Fruit fly (Drosophila melanogaster) whole organism, prepupa: Measurements from ENCODE around the gene CG7384.

Experiments used
- CG11294 ChIP-seq: fragments of 200-800 bp; sonication (Bioruptor generic); IDR thresholded peaks from 2 replicates; pipeline ENCODE4 v1.3.6; 2022; ENCODE audit warnings: missing biosample characterization, missing genetic modification characterization
- CG11762 ChIP-seq: fragments of 200-800 bp; sonication (Bioruptor generic); optimal IDR thresholded peaks from 3 replicates; lab custom pipeline; 2016; ENCODE audit warnings: missing biosample characterization, missing genetic modification characterization; ENCODE audit not compliant: insufficient read depth
- CG15336 ChIP-seq: fragments of 200-800 bp; sonication (Bioruptor generic); IDR thresholded peaks from 2 replicates; pipeline ENCODE4 v1.3.6; 2022; ENCODE audit warnings: missing biosample characterization, missing genetic modification characterization
- CG16779 ChIP-seq: fragments of 200-800 bp; sonication (Bioruptor generic); optimal IDR thresholded peaks from 3 replicates; lab custom pipeline; 2017; ENCODE audit warnings: missing biosample characterization, mild to moderate bottlenecking, missing genetic modification characterization
- CG32006 ChIP-seq: fragments of 200-800 bp; sonication (Bioruptor generic); optimal IDR thresholded peaks from 3 replicates; lab custom pipeline; 2017; ENCODE audit warnings: missing biosample characterization, mild to moderate bottlenecking, missing genetic modification characterization
- CG3919 ChIP-seq: fragments of 200-800 bp; sonication (Bioruptor generic); optimal IDR thresholded peaks from 3 replicates; lab custom pipeline; 2016; ENCODE audit warnings: missing biosample characterization, missing genetic modification characterization
- CG7368 ChIP-seq: fragments of 200-800 bp; sonication (Bioruptor generic); optimal IDR thresholded peaks from 3 replicates; lab custom pipeline; 2016; ENCODE audit warnings: missing biosample characterization, missing genetic modification characterization
- CG8632 ChIP-seq: fragments of 200-800 bp; sonication (Bioruptor generic); optimal IDR thresholded peaks from 3 replicates; lab custom pipeline; 2016; ENCODE audit warnings: missing biosample characterization, missing genetic modification characterization
- Eip93F ChIP-seq: fragments of 200-800 bp; sonication (Bioruptor generic); optimal IDR thresholded peaks from 2 replicates; lab custom pipeline; 2016; ENCODE audit warnings: missing biosample characterization, mild to moderate bottlenecking, missing genetic modification characterization
- Met ChIP-seq: fragments of 200-800 bp; sonication (Bioruptor generic); optimal IDR thresholded peaks from 3 replicates; lab custom pipeline; 2016; ENCODE audit warnings: missing biosample characterization, missing genetic modification characterization
- fkh ChIP-seq: fragments of 200-800 bp; sonication (Bioruptor generic); optimal IDR thresholded peaks from 3 replicates; lab custom pipeline; 2017; ENCODE audit warnings: missing biosample characterization, mild to moderate bottlenecking, missing genetic modification characterization, moderate library complexity
- lz ChIP-seq: fragments of 200-800 bp; sonication (Bioruptor generic); optimal IDR thresholded peaks from 3 replicates; lab custom pipeline; 2016; ENCODE audit warnings: missing biosample characterization, missing genetic modification characterization

DNA sequence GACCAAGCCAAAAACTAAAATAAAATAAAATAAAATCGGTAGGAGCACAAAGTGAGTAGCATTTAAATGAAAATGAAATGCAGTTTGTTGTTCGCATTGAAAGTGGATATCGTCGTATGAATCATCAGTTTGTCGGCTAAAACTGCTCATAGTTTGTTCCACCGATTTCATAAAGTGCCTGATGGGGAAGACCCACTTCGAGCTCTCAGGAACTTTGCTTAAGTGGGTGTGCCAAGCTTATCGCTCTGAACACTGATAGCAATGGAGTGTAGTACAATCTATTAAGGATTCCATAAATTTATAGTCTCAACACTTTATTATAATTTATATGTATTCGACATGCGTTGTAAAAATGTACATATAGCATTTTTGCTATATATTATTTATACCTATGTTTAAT lies 7.4 kb downstream of the CG7384 start:
- no peak for TF ChIP-seq CG32006 (GFP tag; lab: Kevin White, UChicago)
- no peak for TF ChIP-seq CG11294 (GFP tag; lab: Robert Waterston, UW)
- TF ChIP-seq Eip93F (GFP tag; lab: Kevin White, UChicago): no peak
- no peak for TF ChIP-seq CG15336 (GFP tag; lab: Robert Waterston, UW)
- TF ChIP-seq Met (GFP tag; lab: Kevin White, UChicago): no peak
- no peak for TF ChIP-seq lz (GFP tag; lab: Kevin White, UChicago)
- TF ChIP-seq CG3919 (GFP tag; lab: Kevin White, UChicago): no peak
- no peak for TF ChIP-seq CG11762 (GFP tag; lab: Kevin White, UChicago)
- no peak for TF ChIP-seq CG7368 (GFP tag; lab: Kevin White, UChicago)
- TF ChIP-seq CG16779 (tag; lab: Kevin White, UChicago): no peak
- TF ChIP-seq fkh (GFP tag; lab: Kevin White, UChicago): no peak
- no peak for TF ChIP-seq CG8632 (GFP tag; lab: Kevin White, UChicago)
